Fruit fly (Drosophila melanogaster): ENCODE measurements around the gene Hsp27.

The Hsp27 gene

dm6 chr3L:9397156-9397555 lies 13.3 kb downstream of the Hsp27 start (continued):
- TF ChIP-seq CG7839 (tag; optimal IDR thresholded peaks at IDR 0.05) (peak; percentile 3), br (optimal IDR thresholded peaks at IDR 0.05) (no peak), unc-4 (GFP tag; IDR thresholded peaks at IDR 0.05; ENCODE audit: partially characterized antibody) (no peak), fd3F (GFP tag; optimal IDR thresholded peaks at IDR 0.05) (peak; percentile 50), CG4730 (GFP tag; IDR thresholded peaks at IDR 0.05) (no peak), salm (tag; optimal IDR thresholded peaks at IDR 0.05) (peak; percentile 29), HLH4C (GFP tag; IDR thresholded peaks at IDR 0.05; ENCODE audit: partially characterized antibody) (no peak), usp (GFP tag; optimal IDR thresholded peaks at IDR 0.05) (no peak), CG1832 (GFP tag; optimal IDR thresholded peaks at IDR 0.05) (no peak), croc (GFP tag; conservative IDR thresholded peaks at IDR 0.05) (no peak), CG12391 (tag; optimal IDR thresholded peaks at IDR 0.05) (peak; percentile 6), CG17912 (GFP tag; optimal IDR thresholded peaks at IDR 0.05) (peak; percentile 4), tup (GFP tag; optimal IDR thresholded peaks at IDR 0.05) (peak; percentile 36), hkb (optimal IDR thresholded peaks at IDR 0.05) (no peak), hkb (GFP tag; IDR thresholded peaks at IDR 0.05) (peak; percentile 67; the same call in 1 of the 2 replicates), wek (GFP tag; optimal IDR thresholded peaks at IDR 0.05) (peak; percentile 79), CG13424 (tag; optimal IDR thresholded peaks at IDR 0.05) (peak; percentile 39), chif (GFP tag; optimal IDR thresholded peaks at IDR 0.05) (peak in 1 of 2 experiments; percentile 1), CG12219 (GFP tag; optimal IDR thresholded peaks at IDR 0.05) (peak; percentile 30), CG11560 (tag; IDR thresholded peaks at IDR 0.05) (no peak), knrl (GFP tag; IDR thresholded peaks at IDR 0.05; ENCODE audit: partially characterized antibody) (no peak), cas (GFP tag; IDR thresholded peaks at IDR 0.05) (peak; percentile 64; the same call in 1 of the 2 replicates), CG4282 (GFP tag; optimal IDR thresholded peaks at IDR 0.05) (no peak), CG7745 (tag; optimal IDR thresholded peaks at IDR 0.05) (no peak), slp2 (GFP tag; optimal IDR thresholded peaks at IDR 0.05) (no peak), ken (GFP tag; IDR thresholded peaks at IDR 0.05) (no peak), dpn (GFP tag; optimal IDR thresholded peaks at IDR 0.05) (peak in 1 of 2 experiments; percentile 67), CG34422 (GFP tag; IDR thresholded peaks at IDR 0.05) (no peak), Dbx (GFP tag; IDR thresholded peaks at IDR 0.05) (peak; percentile 83; the same call in 2 of the 3 replicates), Ets65A (GFP tag) (no peak), zen (tag; optimal IDR thresholded peaks at IDR 0.05) (no peak), CG18476 (GFP tag; optimal IDR thresholded peaks at IDR 0.05) (peak; percentile 35), Ets97D (GFP tag; optimal IDR thresholded peaks at IDR 0.05) (no peak), Hr78 (GFP tag; optimal IDR thresholded peaks at IDR 0.05) (no peak), CG7271 (tag; optimal IDR thresholded peaks at IDR 0.05) (peak; percentile 28), Lim3 (GFP tag; IDR thresholded peaks at IDR 0.05) (no peak), twi (tag; optimal IDR thresholded peaks at IDR 0.05) (peak; percentile 42), CG2875 (GFP tag; optimal IDR thresholded peaks at IDR 0.05) (peak; percentile 6), CG16813 (GFP tag; IDR thresholded peaks at IDR 0.05; ENCODE audit: partially characterized antibody) (no peak), run (tag; optimal IDR thresholded peaks at IDR 0.05) (no peak), zfh2 (GFP tag; optimal IDR thresholded peaks at IDR 0.05) (peak; percentile 16), CTCF (GFP tag; optimal IDR thresholded peaks at IDR 0.05) (peak; percentile 36), HmgZ (tag; optimal IDR thresholded peaks at IDR 0.05) (peak; percentile 44), Antp (GFP tag; optimal IDR thresholded peaks at IDR 0.05) (peak; percentile 28), CG1602 (GFP tag; optimal IDR thresholded peaks at IDR 0.05) (no peak), Neu2 (GFP tag; optimal IDR thresholded peaks at IDR 0.05; ENCODE audit: borderline replicate concordance) (no peak), Pdp1 (GFP tag; optimal IDR thresholded peaks at IDR 0.05) (peak; percentile 17 to 24), dmrt11E (tag; optimal IDR thresholded peaks at IDR 0.05) (no peak), Kr (GFP tag; optimal IDR thresholded peaks at IDR 0.05) (peak; percentile 2), CG10462 (GFP tag; optimal IDR thresholded peaks at IDR 0.05) (no peak), CG1792 (GFP tag; optimal IDR thresholded peaks at IDR 0.05) (peak; percentile 76), unpg (GFP tag; optimal IDR thresholded peaks at IDR 0.05) (peak; percentile 45)
